Fruit fly (Drosophila melanogaster): Measurements from ENCODE around the gene Meltrin.
A peak's percentile ranks its signal among the peaks of the same experiment; 100 is the strongest.

The Meltrin gene

DNA sequence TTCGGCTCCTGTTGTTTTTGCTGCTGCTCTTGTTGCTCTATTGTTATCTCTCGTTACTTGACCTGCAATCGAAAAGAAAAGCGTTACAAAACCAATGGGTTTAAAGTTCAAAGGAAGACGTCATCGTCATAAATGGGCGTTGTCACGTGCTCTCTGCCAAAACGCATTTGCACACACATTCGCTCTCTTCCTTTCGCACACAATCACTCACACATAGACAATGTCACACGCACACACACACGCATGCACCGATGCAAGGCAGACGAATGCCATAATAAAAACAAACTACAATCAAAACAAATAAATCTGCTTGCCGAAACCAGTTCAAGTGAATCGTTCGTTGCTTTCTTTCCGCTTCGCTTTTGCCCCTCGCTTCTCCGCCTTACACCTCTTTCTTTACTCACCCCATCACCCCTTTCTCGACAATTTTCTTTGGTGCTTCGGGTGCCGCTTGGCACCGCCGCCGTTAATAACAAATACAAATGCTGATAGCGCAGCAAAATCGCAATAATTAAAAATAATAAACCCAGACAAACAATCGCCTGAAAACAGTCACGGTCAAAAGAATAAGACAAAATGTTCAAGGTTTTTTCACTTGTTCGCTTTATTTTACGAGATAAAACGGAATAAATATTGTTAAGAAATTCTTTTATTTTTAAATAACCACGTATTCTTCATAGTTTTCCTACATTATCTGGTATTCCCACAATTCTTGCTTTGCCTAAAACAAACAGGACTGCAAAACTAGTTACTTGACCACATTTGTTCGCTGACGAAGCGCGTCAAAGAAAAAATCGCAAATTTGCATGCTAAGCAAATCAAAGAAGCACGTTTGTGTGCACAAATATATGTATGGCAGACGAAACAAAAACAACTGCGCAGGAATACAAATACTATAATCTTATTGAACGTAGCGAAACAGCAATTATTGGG, 47.5 kb downstream of the Meltrin start (continued):
- TF ChIP-seq CG30020 (tag; optimal IDR thresholded peaks at IDR 0.05): no peak
- no peak for TF ChIP-seq MTF-1 (GFP tag; optimal IDR thresholded peaks at IDR 0.05; ENCODE audit: borderline replicate concordance)
- no peak for TF ChIP-seq CG17912 (GFP tag; optimal IDR thresholded peaks at IDR 0.05)
- no peak for TF ChIP-seq tna (GFP tag; IDR thresholded peaks at IDR 0.05; ENCODE audit: partially characterized antibody)
- TF ChIP-seq CG11093 (GFP tag; IDR thresholded peaks at IDR 0.05): no peak
- TF ChIP-seq CG6683 (GFP tag; optimal IDR thresholded peaks at IDR 0.05): no peak
- TF ChIP-seq nmo (GFP tag; optimal IDR thresholded peaks at IDR 0.05): no peak
- no peak for TF ChIP-seq sim (GFP tag; IDR thresholded peaks at IDR 0.05)
- no peak for TF ChIP-seq CG14050 (GFP tag; IDR thresholded peaks at IDR 0.05)
- TF ChIP-seq gem (tag; optimal IDR thresholded peaks at IDR 0.05): peak; percentile 21
- TF ChIP-seq CG10462 (GFP tag; optimal IDR thresholded peaks at IDR 0.05): no peak
- no peak for TF ChIP-seq Xrp1 (GFP tag; IDR thresholded peaks at IDR 0.05)
- no peak for TF ChIP-seq dm (GFP tag; optimal IDR thresholded peaks at IDR 0.05)
- no peak for TF ChIP-seq HHEX (GFP tag; optimal IDR thresholded peaks at IDR 0.05)
- no peak for TF ChIP-seq D (optimal IDR thresholded peaks at IDR 0.05)
- no peak for TF ChIP-seq D (GFP tag; optimal IDR thresholded peaks at IDR 0.05)
- peak; percentile 14 for TF ChIP-seq CG30403 (GFP tag; optimal IDR thresholded peaks at IDR 0.05)
- TF ChIP-seq jigr1 (GFP tag; IDR thresholded peaks at IDR 0.05): no peak
- TF ChIP-seq CkIIα-i1 (GFP tag; IDR thresholded peaks at IDR 0.05): no peak
- TF ChIP-seq CG9797 (GFP tag; optimal IDR thresholded peaks at IDR 0.05): no peak
- no peak for TF ChIP-seq CG34224 (GFP tag; IDR thresholded peaks at IDR 0.05; ENCODE audit: partially characterized antibody)
- TF ChIP-seq btn (GFP tag; optimal IDR thresholded peaks at IDR 0.05): no peak
- TF ChIP-seq CG33213 (GFP tag; optimal IDR thresholded peaks at IDR 0.05): no peak
- no peak for TF ChIP-seq CG17612 (GFP tag; IDR thresholded peaks at IDR 0.05)
- no peak for TF ChIP-seq PHDP (tag; optimal IDR thresholded peaks at IDR 0.05)
- TF ChIP-seq fd3F (GFP tag; optimal IDR thresholded peaks at IDR 0.05): no peak
- no peak for TF ChIP-seq Ptx1 (GFP tag; IDR thresholded peaks at IDR 0.05)
- TF ChIP-seq Doc3 (GFP tag; IDR thresholded peaks at IDR 0.05; ENCODE audit: partially characterized antibody): no peak
- no peak for TF ChIP-seq Ets97D (GFP tag; optimal IDR thresholded peaks at IDR 0.05)
- TF ChIP-seq Nf-YA (GFP tag; IDR thresholded peaks at IDR 0.05): no peak
- no peak for TF ChIP-seq ind (GFP tag; optimal IDR thresholded peaks at IDR 0.05)
- TF ChIP-seq Chrac-16 (GFP tag; optimal IDR thresholded peaks at IDR 0.05): no peak
- TF ChIP-seq lilli (GFP tag; optimal IDR thresholded peaks at IDR 0.05): peak; percentile 49
- TF ChIP-seq CG16815 (GFP tag; optimal IDR thresholded peaks at IDR 0.05): peak; percentile 5
- no peak for TF ChIP-seq knrl (GFP tag; IDR thresholded peaks at IDR 0.05; ENCODE audit: partially characterized antibody)
- no peak for TF ChIP-seq row (GFP tag; IDR thresholded peaks at IDR 0.05)
- no peak for TF ChIP-seq nerfin-1 (tag; optimal IDR thresholded peaks at IDR 0.05)
- no peak for TF ChIP-seq pfk (GFP tag; optimal IDR thresholded peaks at IDR 0.05)
- no peak for TF ChIP-seq Dll (GFP tag; IDR thresholded peaks at IDR 0.05; ENCODE audit: partially characterized antibody)
- peak; percentile 8 for TF ChIP-seq ftz-f1 (GFP tag; optimal IDR thresholded peaks at IDR 0.05)
- TF ChIP-seq sna (GFP tag; IDR thresholded peaks at IDR 0.05; ENCODE audit: partially characterized antibody): no peak
- no peak for TF ChIP-seq peb (GFP tag; IDR thresholded peaks at IDR 0.05)
- TF ChIP-seq CG8944 (GFP tag; optimal IDR thresholded peaks at IDR 0.05): no peak
- peak; percentile 14 for TF ChIP-seq CG16863 (GFP tag; optimal IDR thresholded peaks at IDR 0.05)
- TF ChIP-seq her (GFP tag; optimal IDR thresholded peaks at IDR 0.05): no peak
- TF ChIP-seq Hand (GFP tag; optimal IDR thresholded peaks at IDR 0.05): no peak
- TF ChIP-seq chif (GFP tag; optimal IDR thresholded peaks at IDR 0.05): peak; percentile 8 to 27
- TF ChIP-seq fd64A (GFP tag; optimal IDR thresholded peaks at IDR 0.05): peak; percentile 9
- no peak for TF ChIP-seq chm (GFP tag; IDR thresholded peaks at IDR 0.05)

Data from whole organism, embryonic.